Worm (Caenorhabditis elegans): ENCODE data around the gene gstk-1.

Gene gstk-1

DNA sequence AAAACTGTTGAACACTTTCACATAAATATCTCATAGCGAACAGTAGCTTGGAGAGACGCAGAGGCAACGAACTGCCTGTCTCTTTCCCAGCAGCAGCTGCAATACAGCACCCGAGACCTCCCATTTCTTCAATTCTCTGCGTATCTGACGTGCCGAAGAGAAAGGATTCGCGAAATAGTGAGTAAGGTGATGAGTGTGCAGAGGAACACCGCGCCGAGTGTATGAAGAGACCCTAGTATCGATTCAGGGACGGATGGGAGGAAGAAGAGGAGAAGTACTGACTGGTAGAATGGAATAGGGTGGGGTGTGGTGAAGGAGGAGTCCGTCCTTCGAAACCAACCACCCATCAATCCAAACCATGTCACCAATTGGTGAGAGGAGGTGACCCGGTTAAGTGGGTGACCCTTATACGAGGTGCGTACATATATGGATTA, 10.4 kb upstream of the gstk-1 start (continued):
- TF ChIP-seq nhr-11 (tag; optimal IDR thresholded peaks at IDR 0.05) (peak; percentile 78), nhr-23 (tag; optimal IDR thresholded peaks at IDR 0.05) (peak; percentile 76), fkh-10 (GFP tag; optimal IDR thresholded peaks at IDR 0.05) (no peak), nfya-1 (tag; optimal IDR thresholded peaks at IDR 0.05; ENCODE audit: insufficient read depth) (peak; percentile 88), jun-1 (tag; optimal IDR thresholded peaks at IDR 0.05) (peak; percentile 43), ztf-4 (tag; optimal IDR thresholded peaks at IDR 0.05) (no peak)

DNA sequence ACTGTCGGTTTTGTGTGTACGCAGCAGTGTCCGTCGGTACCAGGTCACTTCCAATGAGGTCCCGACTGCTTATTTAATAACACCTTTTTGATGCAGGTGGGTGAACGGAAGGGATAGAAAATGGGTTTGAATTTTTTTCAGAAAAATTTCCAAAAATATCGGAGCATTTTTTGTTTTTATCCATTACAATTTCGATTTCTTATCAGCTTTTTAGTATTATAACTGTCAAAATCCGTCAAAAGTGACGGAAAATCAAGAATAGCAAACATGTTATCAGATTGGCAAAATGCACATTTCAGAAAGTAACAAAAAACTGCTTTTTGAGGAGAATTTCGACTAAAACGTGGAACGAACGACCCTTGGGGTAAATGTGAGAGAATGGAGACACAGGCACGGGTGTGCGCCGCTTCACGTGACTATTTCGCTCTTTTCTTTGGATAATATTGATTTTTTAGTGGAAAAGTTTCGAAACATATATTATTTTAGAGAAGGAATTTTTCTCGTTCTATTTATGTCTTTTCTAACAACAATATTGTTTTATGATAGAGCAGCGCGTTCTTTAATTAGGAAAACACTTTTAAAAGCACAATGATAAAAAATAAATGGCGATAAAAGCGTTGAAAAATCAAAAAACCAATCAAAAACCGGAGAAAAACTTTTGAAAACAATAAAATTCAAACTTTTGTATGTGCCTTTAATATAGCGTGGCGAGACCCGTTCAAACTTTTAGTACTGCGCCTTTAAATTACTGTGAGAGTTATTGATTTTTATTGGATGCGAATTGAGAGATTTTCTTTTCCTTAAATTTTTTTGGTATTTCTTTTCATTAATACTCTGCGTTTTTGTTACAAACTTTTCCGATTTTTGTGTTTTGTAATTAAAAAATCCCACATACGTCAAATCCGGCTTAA, 9.3 kb upstream of the gstk-1 start, which contains the start of gene sqv-8:
TSS of gene sqv-8 (plus strand) at position 51 of the 911 bp plus-strand sequence.
- TF ChIP-seq ceh-82 (tag; optimal IDR thresholded peaks at IDR 0.05) (no peak), ztf-11 (tag; optimal IDR thresholded peaks at IDR 0.05) (no peak), mml-1 (tag; optimal IDR thresholded peaks at IDR 0.05) (no peak), unc-39 (tag; optimal IDR thresholded peaks at IDR 0.05) (no peak), pqm-1 (tag; optimal IDR thresholded peaks at IDR 0.05) (no peak), ceh-16 (tag; optimal IDR thresholded peaks at IDR 0.05) (no peak), daf-12 (tag; optimal IDR thresholded peaks at IDR 0.05) (no peak), nhr-12 (tag; optimal IDR thresholded peaks at IDR 0.05) (no peak), elt-1 (tag; optimal IDR thresholded peaks at IDR 0.05) (no peak), elt-3 (tag; optimal IDR thresholded peaks at IDR 0.05) (no peak), lin-39 (tag; optimal IDR thresholded peaks at IDR 0.05) (no peak), ceh-28 (tag; optimal IDR thresholded peaks at IDR 0.05) (peak; percentile 63), nfya-1 (tag; optimal IDR thresholded peaks at IDR 0.05; ENCODE audit: insufficient read depth) (peak; percentile 33), ztf-4 (tag; optimal IDR thresholded peaks at IDR 0.05) (no peak), snpc-4 (tag; optimal IDR thresholded peaks at IDR 0.05) (no peak), nhr-25 (tag; optimal IDR thresholded peaks at IDR 0.05) (no peak), elt-2 (tag; optimal IDR thresholded peaks at IDR 0.05) (peak; percentile 73), nhr-77 (tag; optimal IDR thresholded peaks at IDR 0.05) (no peak), eor-1 (tag; optimal IDR thresholded peaks at IDR 0.05) (no peak), pha-4 (tag; optimal IDR thresholded peaks at IDR 0.05) (no peak), fkh-10 (GFP tag; optimal IDR thresholded peaks at IDR 0.05) (no peak), lin-15B (tag; optimal IDR thresholded peaks at IDR 0.05) (no peak), ZK546.5 (tag; optimal IDR thresholded peaks at IDR 0.05) (no peak), egl-27 (tag; optimal IDR thresholded peaks at IDR 0.05) (no peak)

DNA sequence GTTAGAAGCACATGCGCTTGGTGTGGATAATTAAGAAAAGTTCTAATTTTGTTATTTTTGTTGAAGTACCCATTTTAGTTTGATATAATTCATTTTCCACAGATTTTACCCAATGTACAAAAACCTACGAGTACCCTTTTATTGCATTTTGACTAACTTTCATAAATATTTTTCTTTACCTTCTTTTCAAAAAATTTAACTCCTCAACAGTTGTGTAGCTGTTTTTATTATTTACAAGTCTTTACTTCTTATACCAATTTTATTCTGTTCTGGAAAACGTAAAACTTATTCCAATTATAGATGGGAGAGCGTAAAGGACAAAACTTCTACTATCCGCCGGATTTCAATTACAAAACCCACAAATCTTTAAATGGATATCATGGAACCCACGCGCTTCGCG, 7.3 kb upstream of the gstk-1 start, which contains the start of gene ZK1307.9:
TSS of gene ZK1307.9 (plus strand) at position 301 of the 400 bp plus-strand sequence.
- no peak for TF ChIP-seq ZK546.5 (tag; optimal IDR thresholded peaks at IDR 0.05)
- no peak for TF ChIP-seq eor-1 (tag; optimal IDR thresholded peaks at IDR 0.05)
- TF ChIP-seq elt-2 (tag; optimal IDR thresholded peaks at IDR 0.05), result no peak
- no peak for TF ChIP-seq hmg-11 (tag; optimal IDR thresholded peaks at IDR 0.05)
- TF ChIP-seq lin-39 (tag; optimal IDR thresholded peaks at IDR 0.05), result no peak

DNA sequence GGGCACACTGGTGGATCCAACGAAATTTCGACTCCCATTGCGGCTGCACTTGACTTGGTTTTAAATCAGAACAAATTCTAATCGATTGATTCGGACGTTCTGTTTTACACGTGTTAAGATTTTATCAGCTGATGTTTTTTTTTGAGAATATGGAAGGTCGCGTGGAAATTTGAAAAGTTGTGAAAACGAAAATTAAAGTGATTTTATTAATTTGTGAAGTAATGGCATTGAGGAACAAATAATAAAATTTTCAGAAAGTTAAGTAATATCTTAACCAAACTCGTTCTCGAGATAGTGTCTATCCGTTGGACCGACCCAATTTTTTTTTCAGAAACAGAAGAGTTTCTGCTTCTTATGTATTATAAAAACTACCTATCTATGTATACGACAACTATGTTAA, 4.8 kb upstream of the gstk-1 start, which contains the start of gene ZK1307.4:
TSS of gene ZK1307.4 (minus strand) at position 101 of the 400 bp plus-strand sequence.
- TF ChIP-seq tbx-2 (tag; optimal IDR thresholded peaks at IDR 0.05) (no peak), ceh-16 (tag; optimal IDR thresholded peaks at IDR 0.05) (no peak), aly-2 (tag; optimal IDR thresholded peaks at IDR 0.05) (no peak), fos-1 (tag; optimal IDR thresholded peaks at IDR 0.05) (no peak), nhr-43 (tag; optimal IDR thresholded peaks at IDR 0.05; ENCODE audit: poor library complexity, severe bottlenecking) (no peak), fkh-2 (tag; optimal IDR thresholded peaks at IDR 0.05) (no peak), mml-1 (tag; optimal IDR thresholded peaks at IDR 0.05) (no peak), sea-2 (GFP tag; optimal IDR thresholded peaks at IDR 0.05) (no peak), lsy-12 (tag; optimal IDR thresholded peaks at IDR 0.05) (no peak), pqm-1 (tag; optimal IDR thresholded peaks at IDR 0.05) (no peak), nhr-23 (tag; optimal IDR thresholded peaks at IDR 0.05) (no peak), nhr-28 (tag; optimal IDR thresholded peaks at IDR 0.05) (no peak), nfya-1 (tag; optimal IDR thresholded peaks at IDR 0.05; ENCODE audit: insufficient read depth) (no peak), elt-3 (tag; optimal IDR thresholded peaks at IDR 0.05) (no peak), ceh-9 (tag; optimal IDR thresholded peaks at IDR 0.05) (no peak), daf-12 (tag; optimal IDR thresholded peaks at IDR 0.05) (no peak), ZK546.5 (tag; optimal IDR thresholded peaks at IDR 0.05) (no peak), nhr-12 (tag; optimal IDR thresholded peaks at IDR 0.05) (no peak), zag-1 (tag; optimal IDR thresholded peaks at IDR 0.05) (no peak)

Measured in whole organism, L3 larva.